Worm (Caenorhabditis elegans): ENCODE measurements around the gene npr-35.

Gene npr-35

DNA sequence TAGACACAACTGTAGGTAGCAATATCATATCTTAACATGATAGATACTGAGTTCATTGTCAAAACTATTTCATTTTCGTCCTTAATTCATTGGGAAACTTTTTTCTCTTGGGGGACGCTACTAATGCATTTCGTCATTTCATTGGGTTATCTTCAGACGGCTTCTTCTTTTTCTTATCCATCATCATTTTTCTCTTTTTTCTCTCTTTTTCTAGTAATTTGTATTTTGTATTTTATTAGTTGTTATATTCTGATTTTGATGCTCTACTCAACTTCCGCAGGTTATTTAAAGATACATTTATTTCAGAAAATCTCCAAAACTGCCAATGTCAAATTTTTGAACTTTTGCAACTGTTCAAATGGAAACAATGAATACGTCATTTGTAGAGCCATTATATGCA is at the start of gene npr-35:
Gene npr-35 (plus strand): TSS at position 301 of the 400 bp plus-strand sequence.
- TF ChIP-seq spr-1 (tag; optimal IDR thresholded peaks at IDR 0.05) (no peak), unc-62 (GFP tag; optimal IDR thresholded peaks at IDR 0.05 in 1 of 2) (peak in 1 of 2 experiments; percentile 80), unc-62 (tag; optimal IDR thresholded peaks at IDR 0.05) (no peak)

DNA sequence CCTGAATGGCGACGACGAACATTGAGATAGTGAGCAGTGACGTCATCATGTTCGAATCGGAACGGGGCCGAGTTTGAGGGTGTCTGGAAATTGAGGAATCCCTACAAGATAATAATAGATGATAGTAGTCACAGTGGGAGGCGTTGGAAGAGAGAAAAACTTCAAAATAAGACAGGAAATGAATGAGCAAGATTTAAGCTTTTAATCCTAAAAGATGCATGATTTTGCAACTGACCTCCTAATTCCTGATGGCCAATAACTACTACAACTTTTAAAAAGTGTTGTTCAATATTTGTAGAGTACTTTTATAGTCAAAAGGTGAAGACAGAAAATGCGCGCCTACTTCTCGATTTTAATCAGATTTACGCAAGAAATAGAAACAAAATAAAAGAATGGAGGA is 45.3 kb upstream of the npr-35 start, which contains the start of gene flp-13:
Gene flp-13 (minus strand): TSS at position 101 of the 400 bp plus-strand sequence.
- TF ChIP-seq R02D3.7 (tag; optimal IDR thresholded peaks at IDR 0.05) (no peak), lin-13 (GFP tag; optimal IDR thresholded peaks at IDR 0.05) (no peak), mep-1 (tag; optimal IDR thresholded peaks at IDR 0.05) (no peak), nhr-6 (tag; optimal IDR thresholded peaks at IDR 0.05) (no peak), nhr-48 (tag; optimal IDR thresholded peaks at IDR 0.05) (no peak), F26F4.8 (GFP tag; conservative IDR thresholded peaks at IDR 0.05) (no peak), mdt-29 (GFP tag; IDR thresholded peaks at IDR 0.05) (no peak), hlh-11 (tag; optimal IDR thresholded peaks at IDR 0.05) (no peak), mxl-3 (GFP tag; optimal IDR thresholded peaks at IDR 0.05) (no peak), lin-38 (GFP tag; IDR thresholded peaks at IDR 0.05) (no peak), nhr-111 (GFP tag; optimal IDR thresholded peaks at IDR 0.05) (no peak), nhr-41 (GFP tag; IDR thresholded peaks at IDR 0.05) (no peak)

DNA sequence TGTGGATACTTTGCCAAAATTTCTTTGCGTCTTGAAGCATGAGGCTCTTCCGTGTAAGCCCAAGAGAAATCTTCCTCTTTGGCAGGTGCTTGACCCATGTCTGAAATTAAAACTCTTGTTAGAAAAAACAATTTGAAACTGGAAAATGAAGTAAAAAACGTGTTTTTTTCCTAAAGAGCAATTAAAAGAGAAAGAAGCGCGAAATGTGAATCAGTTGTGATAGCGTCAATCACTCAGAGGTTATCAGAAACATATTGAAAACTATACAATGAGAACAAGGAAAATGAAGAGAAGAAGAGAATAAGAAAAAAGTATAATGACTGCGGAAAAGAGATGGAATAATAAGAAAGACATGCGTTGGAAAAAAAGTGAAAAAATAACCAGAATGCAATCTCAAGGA is 36.8 kb upstream of the npr-35 start, which contains the start of gene F33D4.4:
Gene F33D4.4 (minus strand): TSS at position 101 of the 400 bp plus-strand sequence.
- TF ChIP-seq dmd-6 (GFP tag; IDR thresholded peaks at IDR 0.05) = 0 out of 2 replicates have a peak, but pooled peaks have one; percentile 12
- TF ChIP-seq zag-1 (tag; optimal IDR thresholded peaks at IDR 0.05) = no peak
- no peak for TF ChIP-seq zip-11 (GFP tag; IDR thresholded peaks at IDR 0.05)
- no peak for TF ChIP-seq Y48G9A.11 (GFP tag; IDR thresholded peaks at IDR 0.05)
- no peak for TF ChIP-seq egl-43 (GFP tag; IDR thresholded peaks at IDR 0.05)
- TF ChIP-seq lsy-2 (tag; optimal IDR thresholded peaks at IDR 0.05) = no peak
- no peak for TF ChIP-seq Y75B8A.6 (GFP tag; IDR thresholded peaks at IDR 0.05)
- peak; percentile 55 for TF ChIP-seq nhr-28 (tag; optimal IDR thresholded peaks at IDR 0.05)
- TF ChIP-seq ceh-82 (tag; optimal IDR thresholded peaks at IDR 0.05) = no peak
- TF ChIP-seq nhr-42 (GFP tag; IDR thresholded peaks at IDR 0.05) = no peak
- TF ChIP-seq ctbp-1 (GFP tag; IDR thresholded peaks at IDR 0.05) = no peak
- TF ChIP-seq lin-15B (tag; optimal IDR thresholded peaks at IDR 0.05) = no peak

DNA sequence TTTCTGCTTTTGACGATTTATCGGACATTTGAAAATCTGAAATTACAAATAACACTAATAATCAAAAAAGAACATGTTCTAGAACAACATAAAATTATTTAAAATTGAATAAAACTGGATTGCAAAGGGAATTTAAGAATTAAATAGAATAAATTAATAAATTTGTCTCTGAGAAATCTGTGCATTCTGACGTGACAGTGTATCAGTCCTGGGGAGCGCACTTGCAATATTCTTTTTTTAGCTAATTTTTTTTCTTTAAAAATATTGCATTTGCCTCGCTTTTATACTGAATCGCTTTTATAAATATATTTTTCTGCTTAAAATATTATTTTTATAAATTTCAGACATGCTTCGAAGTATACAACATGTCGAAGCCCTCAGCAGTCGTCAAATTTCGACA is 33.9 kb upstream of the npr-35 start, which contains the start of the genes mrpl-1, emc-6 and mrps-24:
Gene mrpl-1 (minus strand): TSS at position 1 of the 400 bp plus-strand sequence.
Gene emc-6 (minus strand): TSS at position 36 of the 400 bp plus-strand sequence.
Gene mrps-24 (plus strand): TSS at position 345 of the 400 bp plus-strand sequence.
- TF ChIP-seq cey-2 (tag; optimal IDR thresholded peaks at IDR 0.05; ENCODE audit: borderline replicate concordance, insufficient read depth) (no peak), ztf-7 (tag; optimal IDR thresholded peaks at IDR 0.05) (peak; percentile 28), duxl-1 (tag; optimal IDR thresholded peaks at IDR 0.05; ENCODE audit: poor library complexity) (no peak), lin-39 (tag; optimal IDR thresholded peaks at IDR 0.05) (no peak), dpl-1 (GFP tag; optimal IDR thresholded peaks at IDR 0.05) (peak; percentile 73), nhr-102 (tag; optimal IDR thresholded peaks at IDR 0.05) (peak; percentile 37), daf-16 (GFP tag; optimal IDR thresholded peaks at IDR 0.05) (no peak), daf-16 (tag; optimal IDR thresholded peaks at IDR 0.05) (peak; percentile 34), nhr-28 (tag; optimal IDR thresholded peaks at IDR 0.05) (peak; percentile 24), rbr-2 (tag; optimal IDR thresholded peaks at IDR 0.05) (peak; percentile 38), ces-1 (GFP tag; optimal IDR thresholded peaks at IDR 0.05) (peak; percentile 1), snpc-1.2 (GFP tag; IDR thresholded peaks at IDR 0.05) (0 out of 2 replicates have a peak, but pooled peaks have one; percentile 25), lin-38 (GFP tag; IDR thresholded peaks at IDR 0.05) (peak; percentile 97), spr-3 (GFP tag; optimal IDR thresholded peaks at IDR 0.05) (no peak), unc-130 (GFP tag; optimal IDR thresholded peaks at IDR 0.05) (peak; percentile 10), lsy-2 (tag; optimal IDR thresholded peaks at IDR 0.05) (peak in 1 of 2 experiments; percentile 84), T20F7.1 (GFP tag; optimal IDR thresholded peaks at IDR 0.05) (peak; percentile 78), jun-1 (tag; optimal IDR thresholded peaks at IDR 0.05) (no peak), pha-4 (GFP tag; IDR thresholded peaks at IDR 0.05) (no peak), pha-4 (tag; optimal IDR thresholded peaks at IDR 0.05) (peak; percentile 53), dve-1 (tag; optimal IDR thresholded peaks at IDR 0.05; ENCODE audit: insufficient read depth) (peak; percentile 44), nhr-48 (tag; optimal IDR thresholded peaks at IDR 0.05) (peak; percentile 23), T26A8.4 (GFP tag; IDR thresholded peaks at IDR 0.05) (no peak), mes-2 (tag; optimal IDR thresholded peaks at IDR 0.05; ENCODE audit: poor library complexity, severe bottlenecking) (peak; percentile 84), mep-1 (tag; optimal IDR thresholded peaks at IDR 0.05) (peak; percentile 69)

Data from whole organism, L4 larva.